Fruit fly (Drosophila melanogaster) whole organism, larva: Measurements from ENCODE around the gene SCCRO.

ENCODE experiments used
- noc ChIP-seq: fragments of 200-800 bp; sonication (Bioruptor generic); optimal IDR thresholded peaks from 3 replicates; lab custom pipeline; 2019; ENCODE audit warnings: missing biosample characterization, mild to moderate bottlenecking, missing genetic modification characterization, moderate library complexity

Gene SCCRO

dm6 chr3L:15563058-15563850 is at the start of gene SCCRO, which contains the start of gene CG7739:
SCCRO (plus strand) TSS chr3L:15563427.
CG7739 (minus strand) TSS chr3L:15563065.
- no peak for TF ChIP-seq noc

dm6 chr3L:15513726-15514125 is 49.5 kb upstream of the SCCRO start:
- TF ChIP-seq noc = peak; percentile 42

- peak; percentile 61 for TF ChIP-seq noc
Observed at dm6 chr3L:15514405-15514804, 48.8 kb upstream of the SCCRO start.

DNA sequence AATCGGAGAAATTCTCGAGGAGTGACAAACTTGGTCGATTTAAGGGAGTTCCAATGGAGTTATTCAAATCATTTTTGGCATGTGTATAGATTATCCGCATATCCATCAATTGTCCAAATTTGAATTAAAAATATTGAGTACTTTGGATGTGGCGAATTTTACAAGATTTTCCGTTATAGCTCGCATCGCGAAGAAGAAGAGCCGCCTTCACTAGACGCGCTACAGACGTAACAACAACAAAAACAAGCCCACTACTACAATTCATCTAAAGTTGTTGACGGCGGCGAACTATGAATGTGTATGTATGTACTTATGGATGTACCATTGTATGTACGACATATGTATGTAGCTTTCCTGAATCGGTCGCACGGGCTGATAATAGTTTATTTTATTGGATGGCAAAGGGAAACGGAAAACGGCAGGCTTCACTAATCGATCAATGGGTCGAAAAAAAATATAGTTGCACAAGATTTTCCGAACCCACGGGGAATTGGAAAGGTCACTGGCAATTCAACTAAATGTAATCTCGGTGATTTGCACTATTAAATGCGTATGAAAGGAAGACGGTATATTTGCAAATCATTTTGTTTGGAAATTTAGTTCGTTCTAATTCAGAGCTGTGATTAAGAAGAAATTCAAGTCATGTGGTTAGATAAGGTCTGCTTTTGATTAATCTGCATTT is 48.3 kb upstream of the SCCRO start:
- TF ChIP-seq noc = peak; percentile 3

- TF ChIP-seq noc = no peak
Observed at dm6 chr3L:15516440-15516839, 46.8 kb upstream of the SCCRO start.

- TF ChIP-seq noc = no peak
Observed at dm6 chr3L:15516956-15517355, 46.3 kb upstream of the SCCRO start, which contains the start of gene CG13454. CG13454 (minus strand) TSS chr3L:15517056.

dm6 chr3L:15517508-15517907 is 45.7 kb upstream of the SCCRO start:
- no peak for TF ChIP-seq noc

dm6 chr3L:15518344-15518743 is 44.9 kb upstream of the SCCRO start:
- no peak for TF ChIP-seq noc

dm6 chr3L:15519492-15519891 is 43.7 kb upstream of the SCCRO start, which contains the start of gene mex1:
mex1 (minus strand) TSS chr3L:15519592.
- TF ChIP-seq noc = no peak

DNA sequence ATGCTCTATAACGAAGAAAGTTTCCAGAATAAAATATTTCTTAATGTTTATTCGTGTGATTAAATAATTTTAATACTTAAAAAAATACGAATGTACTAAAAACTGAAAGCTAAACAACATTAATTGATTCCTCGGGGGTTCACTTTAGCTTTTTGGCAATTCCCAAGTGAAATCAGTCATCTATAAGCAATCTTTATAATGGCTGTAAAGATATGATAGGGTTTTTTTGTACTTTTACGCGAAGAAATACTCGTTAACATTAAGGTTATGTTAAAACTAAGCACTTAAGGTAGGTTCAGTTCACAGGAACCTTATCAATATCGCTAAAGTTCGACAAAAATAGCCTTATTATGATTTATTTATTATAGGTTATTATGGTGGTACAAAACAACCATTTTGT is 43.3 kb upstream of the SCCRO start:
- no peak for TF ChIP-seq noc

- no peak for TF ChIP-seq noc
Observed at dm6 chr3L:15520320-15520719, 42.9 kb upstream of the SCCRO start, which contains the start of gene yellow-k. yellow-k (plus strand) TSS chr3L:15520620.

dm6 chr3L:15523806-15524346 is 39.4 kb upstream of the SCCRO start, which contains the start of gene CG7945:
CG7945 (minus strand) TSS chr3L:15524137.
- TF ChIP-seq noc = no peak

- no peak for TF ChIP-seq noc
Observed at dm6 chr3L:15525153-15525552, 38.1 kb upstream of the SCCRO start, which contains the start of gene CG33986. CG33986 (minus strand) TSS chr3L:15525253.

DNA sequence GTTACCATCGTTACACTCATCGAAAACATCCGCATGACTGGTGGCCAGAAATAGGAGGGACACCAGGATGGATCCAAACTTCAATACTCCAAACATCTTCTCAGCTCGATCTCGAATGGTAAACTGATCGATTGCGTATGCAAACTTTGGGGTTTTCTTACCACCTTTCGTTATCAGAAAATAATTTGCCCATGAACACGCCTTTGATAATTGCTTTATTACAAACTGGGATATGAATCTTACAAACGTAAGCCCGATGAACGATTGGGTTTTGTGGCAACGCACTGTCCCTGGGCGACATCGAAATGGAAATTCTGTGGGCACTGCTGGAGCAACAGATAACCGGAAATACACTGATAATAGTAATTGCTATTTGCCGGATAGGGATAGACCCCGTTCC is 36.5 kb upstream of the SCCRO start, which contains the start of gene CG33985:
Gene CG33985, minus strand, starts transcription at position 101 of the 400 bp plus-strand sequence.
- TF ChIP-seq noc = no peak

- no peak for TF ChIP-seq noc
Observed at dm6 chr3L:15527416-15527815, 35.8 kb upstream of the SCCRO start, which contains the start of gene CG42729. CG42729 (minus strand) TSS chr3L:15527516.

- TF ChIP-seq noc = no peak
Observed at dm6 chr3L:15528096-15528495, 35.1 kb upstream of the SCCRO start, which contains the start of gene CG42728. CG42728 (minus strand) TSS chr3L:15528196.

dm6 chr3L:15529143-15529542 is 34.1 kb upstream of the SCCRO start, which contains the start of gene obst-H:
obst-H (minus strand) TSS chr3L:15529243.
- no peak for TF ChIP-seq noc
